Worm (Caenorhabditis elegans) whole organism, midembryonic: ENCODE measurements around the gene Y50D7A.13.

Experiments
- T22C8.4 ChIP-seq: fragments of 200-800 bp; sonication (Bioruptor generic); IDR thresholded peaks from 2 replicates; pipeline ENCODE4 v1.3.6; 2022; ENCODE audit warnings: missing genetic modification characterization, missing compliant biosample characterization
- cog-1 ChIP-seq: sonication (generic microtip); optimal IDR thresholded peaks from 2 replicates; lab custom pipeline; 2016; ENCODE audit warnings: missing genetic modification characterization, missing compliant biosample characterization
- flt-1 ChIP-seq: fragments of 200-800 bp; sonication (Bioruptor generic); IDR thresholded peaks from 2 replicates; pipeline ENCODE4 v1.3.6; 2022; ENCODE audit warnings: missing genetic modification characterization, missing compliant biosample characterization
- klf-2 ChIP-seq: fragments of 200-800 bp; sonication (Bioruptor generic); conservative IDR thresholded peaks from 2 replicates; pipeline ENCODE4 v1.3.6; 2022; ENCODE audit warnings: missing genetic modification reagents, missing genetic modification characterization, missing compliant biosample characterization
- med-1 ChIP-seq: sonication (generic microtip); optimal IDR thresholded peaks from 2 replicates; lab custom pipeline; 2017; ENCODE audit warnings: missing genetic modification characterization, mild to moderate bottlenecking, missing compliant biosample characterization, antibody characterized with exemption, missing genetic modification reagents; ENCODE audit not compliant: insufficient read depth
- ref-1 ChIP-seq: fragments of 200-800 bp; sonication (Bioruptor generic); conservative IDR thresholded peaks from 2 replicates; pipeline ENCODE4 v1.3.6; 2022; ENCODE audit warnings: missing genetic modification reagents, missing genetic modification characterization, missing compliant biosample characterization
- tab-1 ChIP-seq: fragments of 200-800 bp; sonication (Bioruptor generic); IDR thresholded peaks from 2 replicates; pipeline ENCODE4 v1.3.6; 2022; ENCODE audit warnings: missing genetic modification characterization, missing compliant biosample characterization
- ztf-23 ChIP-seq: fragments of 200-800 bp; sonication (Bioruptor generic); IDR thresholded peaks from 2 replicates; pipeline ENCODE4 v1.3.6; 2022; ENCODE audit warnings: missing genetic modification reagents, missing genetic modification characterization, missing compliant biosample characterization
- ztf-29 ChIP-seq: fragments of 200-800 bp; sonication (Bioruptor generic); IDR thresholded peaks from 2 replicates; pipeline ENCODE4 v1.3.6; 2022; ENCODE audit warnings: missing genetic modification reagents, missing genetic modification characterization, missing compliant biosample characterization

Gene Y50D7A.13

DNA sequence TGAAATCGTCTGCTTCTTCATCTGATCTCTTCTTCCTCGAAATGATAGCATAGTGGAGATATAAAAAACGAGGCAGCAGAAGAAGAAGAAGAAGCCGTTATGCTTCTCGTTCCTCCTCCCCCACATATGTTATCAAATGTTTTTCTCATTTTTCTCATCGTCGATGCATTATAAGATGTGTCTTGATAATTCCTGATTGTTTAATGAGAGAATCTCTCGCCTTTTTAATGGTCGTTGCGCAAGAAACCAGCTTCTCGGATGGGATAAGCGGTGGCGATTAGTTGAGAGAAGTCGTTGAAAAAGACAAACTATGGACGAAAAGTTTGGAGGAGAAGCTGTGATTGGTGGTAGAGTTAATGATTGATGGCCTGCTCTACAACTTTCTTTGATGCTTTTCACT, at the start of gene Y50D7A.13:
TSS of gene Y50D7A.13 (minus strand) at position 101 of the 400 bp plus-strand sequence.
- TF ChIP-seq ztf-23, result no peak
- no peak for TF ChIP-seq cog-1
- no peak for TF ChIP-seq ztf-29 (GFP tag; lab: Robert Waterston, UW)
- TF ChIP-seq T22C8.4 (GFP tag; lab: Robert Waterston, UW), result no peak
- TF ChIP-seq ref-1, result no peak
- TF ChIP-seq med-1 (GFP tag; lab: Kevin White, UChicago), result no peak
- no peak for TF ChIP-seq flt-1
- no peak for TF ChIP-seq tab-1
- no peak for TF ChIP-seq klf-2 (GFP tag; lab: Robert Waterston, UW)

DNA sequence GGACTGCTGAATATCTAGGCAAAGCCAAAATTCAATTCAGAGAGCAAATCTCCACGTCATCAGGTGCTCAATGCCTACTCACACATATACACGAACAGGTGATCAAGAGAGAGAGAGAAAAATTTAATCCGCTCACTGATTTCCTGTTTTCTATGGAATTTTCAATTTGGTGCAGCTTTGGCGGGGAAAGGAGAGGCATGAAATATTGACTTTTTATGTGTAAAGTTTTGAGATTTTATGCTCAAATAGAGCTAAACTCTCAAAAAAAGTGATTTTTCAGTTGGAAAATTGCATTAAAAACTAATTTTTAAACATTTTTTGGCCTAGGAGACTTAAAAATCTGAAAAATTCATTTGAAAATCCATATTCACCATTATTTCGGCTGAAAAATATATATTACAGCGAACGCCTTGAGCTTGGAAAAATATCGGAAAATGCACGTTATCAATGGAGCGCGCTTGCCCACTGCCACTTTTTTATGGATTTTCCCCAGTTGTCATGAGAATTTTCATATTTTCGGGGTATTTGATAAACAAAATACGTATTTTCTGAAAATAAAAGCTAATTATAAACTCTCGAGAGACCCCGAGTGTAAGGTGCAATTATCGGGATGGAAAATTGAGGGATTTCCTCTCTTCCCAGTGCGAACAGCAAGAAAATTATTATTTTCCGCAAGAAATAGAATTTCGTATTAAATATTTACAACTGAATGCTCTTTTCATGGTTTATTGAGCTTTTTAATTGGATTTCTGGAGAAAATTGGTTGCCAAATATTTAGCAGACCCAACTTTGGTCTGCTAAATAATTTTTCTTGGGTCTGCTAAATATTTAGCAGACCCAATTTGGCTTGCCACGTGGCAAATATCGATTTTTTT, 49.2 kb upstream of the Y50D7A.13 start:
- TF ChIP-seq flt-1 (no peak; the same call in 1 of the 2 replicates), T22C8.4 (GFP tag; lab: Robert Waterston, UW) (no peak), ztf-23 (no peak), tab-1 (no peak), ztf-29 (GFP tag; lab: Robert Waterston, UW) (no peak), med-1 (GFP tag; lab: Kevin White, UChicago) (no peak)

DNA sequence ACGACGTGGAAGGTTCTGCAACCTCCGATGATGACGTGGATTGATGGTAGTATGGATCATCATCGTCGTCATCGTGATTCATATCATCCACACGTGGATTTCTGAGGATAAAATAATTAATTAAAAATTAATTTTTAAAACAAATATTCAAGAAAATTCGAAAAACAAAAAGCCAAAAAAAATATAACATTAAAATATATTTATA, 48.6 kb upstream of the Y50D7A.13 start, which contains the start of gene Y50D7A.8:
TSS of gene Y50D7A.8 (minus strand) at position 101 of the 205 bp plus-strand sequence.
- TF ChIP-seq med-1 (GFP tag; lab: Kevin White, UChicago), result no peak
- TF ChIP-seq ztf-23, result no peak
- no peak for TF ChIP-seq T22C8.4 (GFP tag; lab: Robert Waterston, UW)
- TF ChIP-seq cog-1, result no peak
- TF ChIP-seq ref-1, result no peak
- TF ChIP-seq flt-1, result no peak
- TF ChIP-seq klf-2 (GFP tag; lab: Robert Waterston, UW), result no peak
- no peak for TF ChIP-seq tab-1
- no peak for TF ChIP-seq ztf-29 (GFP tag; lab: Robert Waterston, UW)

DNA sequence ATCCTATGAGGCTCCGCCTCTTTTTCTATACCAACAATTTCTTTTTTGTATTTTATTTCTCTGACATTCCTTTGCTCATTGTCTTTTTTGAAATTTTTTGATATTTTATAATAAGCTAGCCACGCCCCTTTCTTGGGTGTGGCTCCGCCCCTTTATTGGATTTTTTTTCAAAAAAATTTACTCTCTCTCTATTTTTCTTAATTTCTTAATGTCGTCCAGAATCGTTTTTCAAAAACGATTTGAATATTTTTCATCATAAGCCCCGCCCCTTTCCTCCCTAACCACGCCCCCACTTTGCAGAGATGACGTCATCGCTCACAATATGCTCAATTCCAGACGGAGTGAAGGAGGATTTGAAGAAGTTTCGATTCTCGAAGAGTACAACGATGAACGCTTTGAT, 20.7 kb upstream of the Y50D7A.13 start, which contains the start of gene Y50D7A.10:
TSS of gene Y50D7A.10 (plus strand) at position 301 of the 400 bp plus-strand sequence.
- TF ChIP-seq klf-2 (GFP tag; lab: Robert Waterston, UW) (no peak), T22C8.4 (GFP tag; lab: Robert Waterston, UW) (no peak), ref-1 (no peak), med-1 (GFP tag; lab: Kevin White, UChicago) (no peak), ztf-23 (no peak), tab-1 (no peak), flt-1 (no peak), cog-1 (no peak), ztf-29 (GFP tag; lab: Robert Waterston, UW) (no peak)

DNA sequence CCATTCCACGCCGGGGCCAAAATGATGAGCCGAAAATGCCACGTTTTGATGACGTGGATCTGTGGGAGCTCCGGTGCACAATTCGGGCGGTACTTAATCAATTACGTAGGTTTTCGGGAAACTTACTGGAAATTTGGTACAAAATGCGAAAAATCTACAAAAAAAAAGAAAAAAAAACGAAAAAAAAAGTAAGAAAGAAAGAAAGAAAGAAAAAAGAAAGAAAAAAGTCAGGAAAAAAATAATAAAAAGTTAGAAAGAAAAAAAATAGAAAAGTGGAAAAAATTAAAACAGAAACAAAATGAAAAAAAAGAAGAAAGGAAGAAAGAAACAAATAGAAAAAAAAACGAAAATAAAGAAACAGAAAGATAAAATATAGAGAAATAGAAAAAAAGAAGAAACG, 18.4 kb upstream of the Y50D7A.13 start:
- TF ChIP-seq cog-1 (no peak), klf-2 (GFP tag; lab: Robert Waterston, UW) (no peak), T22C8.4 (GFP tag; lab: Robert Waterston, UW) (no peak), ztf-29 (GFP tag; lab: Robert Waterston, UW) (no peak), ref-1 (no peak), med-1 (GFP tag; lab: Kevin White, UChicago) (no peak)

DNA sequence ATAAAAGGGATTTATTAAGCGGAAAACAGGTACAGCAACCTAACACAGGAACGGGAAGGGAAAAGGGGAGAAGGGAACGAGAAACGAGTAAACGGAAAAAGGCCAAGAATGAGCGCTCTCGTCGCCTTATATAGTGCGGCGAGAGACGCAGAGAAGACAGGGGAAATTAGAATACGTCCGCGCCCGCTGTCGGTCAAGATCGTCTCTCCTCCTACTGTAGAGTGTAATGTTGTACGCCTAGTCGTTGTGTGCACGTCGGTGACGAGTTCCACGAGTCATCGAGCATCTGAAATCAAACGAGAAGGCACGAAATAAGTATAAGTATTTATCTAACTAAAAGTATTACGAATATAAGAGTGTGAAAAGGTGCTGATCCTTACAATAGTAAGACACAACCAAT, 16.7 kb upstream of the Y50D7A.13 start:
- TF ChIP-seq T22C8.4 (GFP tag; lab: Robert Waterston, UW) (no peak), tab-1 (no peak), cog-1 (no peak), ztf-23 (no peak), klf-2 (GFP tag; lab: Robert Waterston, UW) (no peak), ref-1 (no peak), med-1 (GFP tag; lab: Kevin White, UChicago) (no peak), flt-1 (no peak), ztf-29 (GFP tag; lab: Robert Waterston, UW) (no peak)

DNA sequence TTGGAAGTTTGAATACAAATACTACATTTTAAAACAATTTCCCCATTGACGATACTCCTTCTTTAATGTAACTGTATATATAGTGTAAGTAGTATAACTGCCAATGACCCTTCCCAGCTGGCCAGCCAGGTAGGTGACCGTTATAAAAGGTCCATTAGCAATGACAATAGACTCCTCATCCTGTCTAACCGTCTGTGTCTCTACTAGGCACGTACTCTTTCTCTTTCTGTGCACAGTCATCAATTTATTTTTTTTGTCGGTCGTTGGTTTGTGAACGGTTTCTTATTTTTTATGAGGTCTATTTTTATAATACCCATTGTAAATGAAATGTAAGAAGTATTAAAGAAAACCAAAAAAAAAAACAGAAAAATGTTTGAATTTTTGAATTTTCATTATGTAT, 10.1 kb upstream of the Y50D7A.13 start:
- 0 out of 2 replicates have a peak, but pooled peaks have one; percentile 24 for TF ChIP-seq flt-1
- TF ChIP-seq ztf-23, result no peak

DNA sequence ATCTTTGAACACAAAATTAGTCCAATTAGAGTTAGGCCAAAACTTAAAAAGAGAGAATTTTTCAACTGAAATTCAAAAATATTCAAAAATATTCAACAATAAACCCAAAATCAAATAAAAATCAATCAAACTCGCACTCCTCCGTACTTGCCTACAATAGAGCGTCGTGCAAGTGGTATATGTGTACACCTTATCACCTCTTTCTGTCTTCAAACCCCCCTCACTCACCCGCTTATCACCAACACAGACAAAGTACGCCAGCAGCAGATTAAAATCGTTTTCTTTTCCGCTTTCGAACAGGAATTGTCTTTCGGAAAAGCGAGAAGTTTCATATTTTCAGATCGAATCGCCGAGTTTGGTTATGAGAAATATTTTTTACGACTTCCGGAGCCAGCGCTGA, 4.8 kb upstream of the Y50D7A.13 start:
- TF ChIP-seq ref-1 (no peak), med-1 (GFP tag; lab: Kevin White, UChicago) (no peak), T22C8.4 (GFP tag; lab: Robert Waterston, UW) (no peak), ztf-29 (GFP tag; lab: Robert Waterston, UW) (no peak), flt-1 (no peak), tab-1 (no peak), cog-1 (no peak), klf-2 (GFP tag; lab: Robert Waterston, UW) (no peak), ztf-23 (no peak)

DNA sequence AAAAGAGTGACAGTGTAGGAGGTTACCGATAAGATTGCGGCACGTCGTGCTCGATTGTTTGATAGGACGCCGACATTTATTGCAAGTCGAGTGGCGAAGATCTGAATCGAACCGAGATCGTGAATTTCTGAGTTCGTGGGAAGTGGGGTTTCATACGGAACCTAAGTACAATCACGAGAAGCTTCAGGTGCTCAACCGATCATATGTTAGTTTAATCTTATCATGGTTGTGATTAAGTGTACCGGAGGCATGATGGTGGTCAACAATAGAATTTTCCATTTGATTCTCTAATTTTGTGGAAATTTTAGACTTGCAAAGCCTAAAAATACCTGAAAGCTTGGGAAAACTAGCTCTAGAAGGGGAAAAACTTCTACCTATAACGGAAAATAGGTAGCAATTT, 4.0 kb upstream of the Y50D7A.13 start, which contains the start of gene ads-1:
TSS of gene ads-1 (minus strand) at position 101 of the 400 bp plus-strand sequence.
- TF ChIP-seq ztf-23 (no peak), ztf-29 (GFP tag; lab: Robert Waterston, UW) (no peak), T22C8.4 (GFP tag; lab: Robert Waterston, UW) (no peak), ref-1 (no peak), klf-2 (GFP tag; lab: Robert Waterston, UW) (no peak), med-1 (GFP tag; lab: Kevin White, UChicago) (no peak), tab-1 (no peak), flt-1 (no peak), cog-1 (no peak)

DNA sequence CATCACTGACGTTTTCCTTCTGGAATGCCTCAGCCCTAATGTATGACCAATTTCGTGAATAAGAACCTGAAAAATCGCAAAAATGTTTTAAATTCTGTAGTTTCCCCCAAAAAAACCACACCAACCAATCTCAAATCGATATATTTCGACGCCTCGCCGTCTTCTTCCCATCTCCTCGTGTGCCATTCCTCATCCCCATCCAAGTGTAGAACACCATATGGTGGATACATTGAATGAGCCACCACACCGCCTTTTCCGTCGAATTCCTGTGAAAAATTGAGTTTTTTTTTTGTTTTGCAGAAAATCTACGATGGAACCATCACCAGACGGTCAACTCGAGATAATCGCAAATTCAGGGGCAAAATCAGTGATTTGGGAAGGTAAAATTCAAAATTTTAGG, 2.1 kb downstream of the Y50D7A.13 start, which contains the start of gene Y50D7A.1:
TSS of gene Y50D7A.1 (plus strand) at position 301 of the 400 bp plus-strand sequence.
- TF ChIP-seq ztf-29 (GFP tag; lab: Robert Waterston, UW) (no peak), cog-1 (no peak), ztf-23 (no peak), T22C8.4 (GFP tag; lab: Robert Waterston, UW) (no peak), med-1 (GFP tag; lab: Kevin White, UChicago) (no peak), flt-1 (no peak), klf-2 (GFP tag; lab: Robert Waterston, UW) (no peak), ref-1 (no peak), tab-1 (no peak)
